Worm (Caenorhabditis elegans) whole organism, early embryonic: ENCODE measurements around the gene T25B6.5.

Experiments
- B0310.2 ChIP-seq: sonication (generic microtip); optimal IDR thresholded peaks from 2 replicates; lab custom pipeline; 2016; ENCODE audit warnings: mild to moderate bottlenecking, missing genetic modification characterization, missing compliant biosample characterization
- F13C5.2 ChIP-seq: sonication (generic microtip); optimal IDR thresholded peaks from 2 replicates; lab custom pipeline; 2017; ENCODE audit warnings: mild to moderate bottlenecking, missing genetic modification characterization, inconsistent platforms, missing compliant biosample characterization
- aly-1 ChIP-seq: sonication (generic microtip); optimal IDR thresholded peaks from 2 replicates; lab custom pipeline; 2016; ENCODE audit warnings: missing genetic modification characterization, missing compliant biosample characterization
- ama-1 ChIP-seq: fragments of 150-350 bp; optimal IDR thresholded peaks from 2 replicates; lab custom pipeline; 2014
- ceh-13 ChIP-seq: fragments of 200-800 bp; sonication (Bioruptor generic); optimal IDR thresholded peaks from 2 replicates; lab custom pipeline; 2018; ENCODE audit warnings: mild to moderate bottlenecking, missing genetic modification characterization, missing compliant biosample characterization
- ceh-36 ChIP-seq: sonication (generic microtip); optimal IDR thresholded peaks from 2 replicates; lab custom pipeline; 2016; ENCODE audit warnings: missing genetic modification characterization, inconsistent platforms, missing compliant biosample characterization
- ets-7 ChIP-seq: sonication (generic microtip); optimal IDR thresholded peaks from 2 replicates; lab custom pipeline; 2016; ENCODE audit warnings: missing genotype, missing genetic modification characterization, missing compliant biosample characterization
- flt-1 ChIP-seq: fragments of 200-800 bp; sonication (Bioruptor generic); IDR thresholded peaks from 2 replicates; pipeline ENCODE4 v1.3.6; 2022; ENCODE audit warnings: missing genetic modification characterization, missing compliant biosample characterization
- hmbx-1 ChIP-seq: sonication (generic microtip); optimal IDR thresholded peaks from 2 replicates; lab custom pipeline; 2016; ENCODE audit warnings: mild to moderate bottlenecking, missing genetic modification characterization, missing compliant biosample characterization
- hmg-4 ChIP-seq: fragments of 200-800 bp; sonication (Bioruptor generic); optimal IDR thresholded peaks from 2 replicates; lab custom pipeline; 2018; ENCODE audit warnings: mild to moderate bottlenecking, missing genetic modification characterization, missing compliant biosample characterization
- hnd-1 ChIP-seq: sonication (generic microtip); optimal IDR thresholded peaks from 2 replicates; lab custom pipeline; 2016; ENCODE audit warnings: missing genetic modification characterization, missing compliant biosample characterization
- pes-1 ChIP-seq: fragments of 200-800 bp; sonication (Bioruptor generic); IDR thresholded peaks from 2 replicates; pipeline ENCODE4 v1.3.6; 2022; ENCODE audit warnings: missing genetic modification reagents, missing genetic modification characterization, missing compliant biosample characterization
- scrt-1 ChIP-seq: fragments of 200-800 bp; sonication (Bioruptor generic); IDR thresholded peaks from 2 replicates; pipeline ENCODE4 v1.3.6; 2022; ENCODE audit warnings: missing genetic modification characterization, missing compliant biosample characterization
- sea-1 ChIP-seq: fragments of 200-800 bp; sonication (Bioruptor generic); conservative IDR thresholded peaks from 2 replicates; pipeline ENCODE4 v1.3.6; 2022; ENCODE audit warnings: missing genetic modification characterization, missing compliant biosample characterization
- tbx-11 ChIP-seq: fragments of 200-800 bp; sonication (Bioruptor generic); IDR thresholded peaks from 2 replicates; pipeline ENCODE4 v1.3.6; 2022; ENCODE audit warnings: missing genetic modification characterization, missing compliant biosample characterization
- tbx-37 ChIP-seq: fragments of 200-800 bp; sonication (Bioruptor generic); conservative IDR thresholded peaks from 2 replicates; pipeline ENCODE4 v1.3.6; 2022; ENCODE audit warnings: missing genetic modification reagents, missing genetic modification characterization, missing compliant biosample characterization
- tra-4 ChIP-seq: sonication (generic microtip); optimal IDR thresholded peaks from 2 replicates; lab custom pipeline; 2017; ENCODE audit warnings: missing genetic modification characterization, missing compliant biosample characterization

T25B6.5 gene

DNA sequence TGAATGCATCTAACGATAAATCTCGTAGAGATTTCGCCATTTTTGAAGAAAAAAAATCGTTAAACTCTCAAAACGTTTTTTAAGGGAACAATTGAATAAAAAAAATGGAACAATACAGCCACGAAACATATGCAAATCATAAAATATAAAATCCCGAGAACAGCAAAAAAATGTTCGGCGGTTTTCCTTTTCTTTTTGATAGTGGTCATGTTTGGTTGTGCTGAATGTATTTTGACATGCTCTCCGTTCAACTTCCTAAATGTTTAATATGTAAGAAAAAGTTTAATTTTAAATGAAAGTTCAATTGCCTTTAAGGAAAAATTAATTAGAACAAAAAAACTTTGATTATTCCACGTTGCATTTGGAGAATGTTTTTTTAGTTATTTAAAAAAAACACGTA, 11.1 kb downstream of the T25B6.5 start, which contains the start of gene C24A3.9:
Gene C24A3.9 (minus strand): TSS at position 101 of the 400 bp plus-strand sequence.
- no peak for TF ChIP-seq sea-1
- no peak for TF ChIP-seq ceh-13

DNA sequence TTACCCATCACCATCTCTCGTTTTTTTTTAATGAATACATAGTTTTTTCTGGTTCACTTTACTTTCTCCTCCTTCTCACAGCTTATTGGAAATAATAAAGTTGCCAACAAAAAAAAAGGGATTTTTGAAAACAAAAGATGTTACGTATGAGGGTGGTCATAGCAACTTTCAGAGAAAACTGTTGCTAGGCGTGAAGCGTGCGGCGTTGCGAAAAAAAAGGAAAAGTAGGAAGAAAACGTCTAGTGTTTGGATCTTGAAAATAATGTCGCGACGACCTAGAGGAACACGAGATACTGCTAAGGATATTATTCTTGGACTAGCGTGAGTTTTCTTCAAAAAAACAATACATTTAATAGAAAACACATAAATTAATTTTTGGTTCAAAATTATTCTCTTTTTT, 22.7 kb downstream of the T25B6.5 start, which contains the start of gene C24A3.1:
Gene C24A3.1 (plus strand): TSS at position 263 of the 400 bp plus-strand sequence.
- no peak for TF ChIP-seq ceh-13

DNA sequence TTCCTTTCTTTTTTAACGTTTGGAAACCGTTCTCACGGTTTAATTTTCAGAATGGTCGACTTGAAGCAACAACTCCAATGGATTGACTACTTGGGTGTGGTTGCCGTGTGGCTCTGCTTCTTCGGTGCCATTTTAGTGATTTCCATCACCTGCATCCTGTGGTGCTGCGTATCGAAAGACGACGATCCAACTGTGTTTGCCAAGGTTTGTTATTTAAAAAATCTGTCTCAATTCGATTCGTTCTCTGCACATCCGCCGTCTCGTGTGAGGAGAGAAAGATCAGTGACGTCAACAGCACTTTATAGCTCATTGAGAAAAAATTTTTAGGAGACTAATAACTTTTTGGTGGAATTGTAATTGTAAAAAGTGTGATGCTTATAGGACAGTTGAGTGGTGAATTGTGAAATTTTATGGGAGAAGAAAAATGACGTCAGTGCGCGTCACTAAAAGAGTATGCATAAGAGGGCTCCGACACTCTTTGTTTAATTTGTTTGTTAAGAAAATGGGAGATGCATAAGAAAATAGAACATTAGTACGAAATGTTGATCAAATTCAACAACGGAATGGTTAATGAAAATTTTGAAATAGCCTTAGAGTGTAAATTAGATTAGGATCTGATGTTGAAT, 24.0 kb downstream of the T25B6.5 start, which contains the start of gene C24A3.2:
Gene C24A3.2 (plus strand): TSS at position 51 of the 626 bp plus-strand sequence.
- TF ChIP-seq pes-1 (GFP tag; lab: Robert Waterston, UW), result no peak
- TF ChIP-seq tbx-37 (GFP tag; lab: Robert Waterston, UW), result no peak
- no peak for TF ChIP-seq F13C5.2 (tag; lab: Kevin White, UChicago)
- no peak for TF ChIP-seq hmbx-1 (tag; lab: Kevin White, UChicago)
- TF ChIP-seq scrt-1, result no peak
- no peak for TF ChIP-seq aly-1 (tag; lab: Kevin White, UChicago)
- no peak for TF ChIP-seq hnd-1 (tag; lab: Kevin White, UChicago)
- TF ChIP-seq ceh-36, result no peak
- no peak for TF ChIP-seq flt-1

DNA sequence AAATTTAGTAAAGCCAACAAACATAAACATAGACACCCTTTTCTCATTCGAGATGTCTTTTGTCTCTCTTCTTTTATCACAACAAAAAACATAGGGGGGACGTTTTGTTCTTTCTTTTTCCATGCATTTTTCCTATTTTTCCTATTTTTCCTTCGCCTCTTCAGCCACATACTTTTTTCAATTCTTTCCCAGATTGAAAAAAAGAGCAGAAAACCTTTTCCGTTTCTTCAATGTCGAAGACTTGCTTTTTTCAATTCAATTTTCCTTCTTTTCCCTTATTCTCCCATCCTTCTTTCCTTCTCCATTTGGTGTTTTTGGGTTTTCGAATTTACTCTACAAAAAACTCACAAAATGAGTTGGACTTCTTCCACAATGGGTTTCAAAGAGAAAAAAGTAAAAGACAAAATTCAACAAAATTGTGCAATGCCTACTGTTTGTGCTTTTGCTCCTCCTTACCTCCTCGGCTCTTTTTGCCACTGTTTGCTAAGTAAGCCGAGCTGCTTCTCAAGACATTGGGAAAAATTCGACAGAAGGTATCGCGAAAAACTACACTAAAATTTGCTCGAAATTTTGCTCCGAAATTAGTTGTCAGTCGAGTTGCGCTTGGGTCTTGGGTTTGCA, 24.9 kb downstream of the T25B6.5 start:
- TF ChIP-seq sea-1 (no peak), ets-7 (tag; lab: Kevin White, UChicago) (no peak), ceh-13 (no peak), tra-4 (no peak), ama-1 (lab: Kevin White, UChicago) (no peak), aly-1 (tag; lab: Kevin White, UChicago) (no peak), tbx-11 (GFP tag; lab: Robert Waterston, UW) (no peak), pes-1 (GFP tag; lab: Robert Waterston, UW) (no peak), F13C5.2 (tag; lab: Kevin White, UChicago) (no peak), scrt-1 (no peak), tbx-37 (GFP tag; lab: Robert Waterston, UW) (no peak), hnd-1 (tag; lab: Kevin White, UChicago) (no peak), hmbx-1 (tag; lab: Kevin White, UChicago) (no peak), ceh-36 (no peak), B0310.2 (tag; lab: Kevin White, UChicago) (no peak), flt-1 (no peak), hmg-4 (GFP tag; lab: Kevin White, UChicago) (no peak)

DNA sequence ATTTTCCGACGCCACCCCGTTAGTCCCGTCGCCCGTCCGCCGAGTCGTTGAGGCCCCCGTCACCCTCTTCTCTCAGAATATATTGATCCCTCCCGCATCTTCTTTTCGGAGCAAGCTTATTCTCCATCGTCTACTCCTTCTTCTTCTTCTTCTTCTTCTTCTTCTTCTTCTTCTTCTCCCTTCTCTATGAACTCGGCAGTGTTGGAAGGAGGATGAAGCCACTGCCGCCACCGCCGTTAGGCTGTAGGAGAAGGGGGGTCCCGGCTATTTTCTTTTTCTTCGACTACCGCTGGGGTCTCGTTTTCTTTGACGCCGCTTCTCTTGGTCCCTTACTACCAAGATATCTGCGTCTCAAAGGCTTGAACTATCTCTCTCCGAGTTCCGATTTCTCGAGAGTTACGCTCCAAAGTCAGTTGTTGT, 26.0 kb downstream of the T25B6.5 start:
- TF ChIP-seq hmbx-1 (tag; lab: Kevin White, UChicago) (no peak), flt-1 (no peak), F13C5.2 (tag; lab: Kevin White, UChicago) (peak; percentile 32), hmg-4 (GFP tag; lab: Kevin White, UChicago) (peak; percentile 22)

DNA sequence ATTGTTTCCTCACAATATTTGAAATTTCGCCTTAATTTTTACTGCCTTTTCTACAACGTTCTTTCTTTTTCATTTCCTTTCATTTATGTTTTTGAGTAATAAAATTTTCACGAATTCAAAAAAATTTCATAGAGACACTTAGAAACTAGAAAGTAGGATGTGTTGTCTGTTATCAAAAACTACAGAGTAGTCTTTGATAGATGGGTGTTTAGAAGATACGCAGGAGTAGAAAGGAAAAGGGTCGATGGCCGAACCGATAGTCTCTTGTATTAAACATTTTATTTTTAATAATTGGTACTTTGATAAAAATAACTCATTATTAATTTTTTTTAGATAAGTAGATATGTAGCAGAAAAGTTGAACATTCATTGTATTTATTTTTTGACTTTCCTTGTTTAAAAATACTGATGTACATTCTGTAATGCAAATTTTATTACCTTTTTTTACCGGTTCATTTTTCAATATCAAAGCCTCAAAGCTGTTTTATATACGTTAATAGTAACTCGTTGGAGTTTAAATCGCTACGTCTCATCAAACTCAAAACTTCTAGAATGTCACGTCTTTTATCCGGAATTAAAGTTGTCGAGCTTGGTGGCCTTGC, 29.6 kb downstream of the T25B6.5 start, which contains the start of gene C24A3.4:
Gene C24A3.4 (plus strand): TSS at position 551 of the 601 bp plus-strand sequence.
- TF ChIP-seq scrt-1, result no peak
- no peak for TF ChIP-seq tbx-37 (GFP tag; lab: Robert Waterston, UW)
- no peak for TF ChIP-seq B0310.2 (tag; lab: Kevin White, UChicago)

DNA sequence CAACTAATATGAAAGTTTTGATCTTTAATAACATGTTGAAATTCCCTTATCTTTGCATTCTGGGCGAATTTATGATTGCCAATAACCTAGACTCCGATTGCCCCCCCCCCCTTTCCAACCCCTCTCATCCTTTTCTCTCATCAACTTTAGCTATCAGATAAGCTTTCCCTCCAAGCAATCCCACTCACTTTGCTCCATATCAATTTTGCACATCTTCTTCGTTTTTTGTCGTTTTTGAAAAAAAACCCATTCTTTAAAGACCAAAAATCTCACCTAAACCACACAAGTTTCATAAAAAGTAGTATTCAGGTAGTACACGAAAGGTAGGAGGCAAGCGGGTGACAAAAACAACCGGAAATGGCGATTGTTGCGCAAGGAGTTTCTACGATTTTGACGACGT, 33.7 kb downstream of the T25B6.5 start, which contains the start of gene twk-18:
Gene twk-18 (plus strand): TSS at position 301 of the 400 bp plus-strand sequence.
- no peak for TF ChIP-seq tra-4
- TF ChIP-seq ama-1 (lab: Kevin White, UChicago), result no peak
- no peak for TF ChIP-seq tbx-37 (GFP tag; lab: Robert Waterston, UW)
- no peak for TF ChIP-seq pes-1 (GFP tag; lab: Robert Waterston, UW)
- no peak for TF ChIP-seq B0310.2 (tag; lab: Kevin White, UChicago)
- TF ChIP-seq tbx-11 (GFP tag; lab: Robert Waterston, UW), result no peak
- no peak for TF ChIP-seq F13C5.2 (tag; lab: Kevin White, UChicago)
- TF ChIP-seq scrt-1, result no peak
- no peak for TF ChIP-seq hmg-4 (GFP tag; lab: Kevin White, UChicago)

DNA sequence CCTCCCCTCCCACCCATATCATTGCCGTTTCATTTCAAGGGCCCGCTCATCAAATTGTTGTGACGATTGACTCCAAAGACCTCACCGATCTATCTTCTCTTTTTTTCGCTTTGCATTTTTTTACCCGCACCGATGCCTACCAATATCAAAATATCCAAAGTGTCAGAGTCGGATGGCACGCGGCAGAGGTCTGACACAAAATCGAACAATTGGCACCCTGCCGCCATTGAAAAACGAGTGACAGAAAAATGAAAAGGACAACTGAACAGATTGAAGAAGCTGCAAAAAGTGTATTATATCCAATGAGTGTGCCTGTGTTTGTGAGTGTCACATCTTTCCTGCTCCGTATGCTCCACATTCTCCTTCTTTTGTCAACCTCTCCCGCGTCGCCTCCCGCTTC, 35.1 kb downstream of the T25B6.5 start:
- TF ChIP-seq hmbx-1 (tag; lab: Kevin White, UChicago) (no peak), hnd-1 (tag; lab: Kevin White, UChicago) (no peak), sea-1 (no peak), ama-1 (lab: Kevin White, UChicago) (no peak), B0310.2 (tag; lab: Kevin White, UChicago) (no peak), flt-1 (no peak), ceh-13 (no peak), scrt-1 (no peak), ets-7 (tag; lab: Kevin White, UChicago) (no peak), aly-1 (tag; lab: Kevin White, UChicago) (no peak), F13C5.2 (tag; lab: Kevin White, UChicago) (no peak), tbx-37 (GFP tag; lab: Robert Waterston, UW) (no peak), tra-4 (no peak)
